Fruit fly (Drosophila melanogaster) whole organism, embryonic: ENCODE measurements around the gene GluProRS.
A peak's percentile ranks its signal among the peaks of the same experiment; 100 is the strongest.

ENCODE experiments used
- Adf1 ChIP-seq: fragments of 200-800 bp; sonication (Bioruptor generic); IDR thresholded peaks from 2 replicates; pipeline ENCODE4 v1.3.6; 2022; ENCODE audit warnings: missing biosample characterization, missing genetic modification characterization
- CG11085 ChIP-seq: fragments of 200-800 bp; sonication (Bioruptor generic); IDR thresholded peaks from 2 replicates; pipeline ENCODE4 v1.3.6; 2022; ENCODE audit warnings: missing biosample characterization, missing genetic modification characterization
- CG12236 ChIP-seq: fragments of 200-800 bp; sonication (Bioruptor generic); optimal IDR thresholded peaks from 2 replicates; lab custom pipeline; 2016; ENCODE audit warnings: missing biosample characterization, missing genetic modification characterization
- CG13296 ChIP-seq: fragments of 200-800 bp; sonication (Bioruptor generic); optimal IDR thresholded peaks from 3 replicates; lab custom pipeline; 2018; ENCODE audit warnings: missing biosample characterization, mild to moderate bottlenecking, missing genetic modification characterization
- CG14050 ChIP-seq: fragments of 200-800 bp; sonication (Bioruptor generic); IDR thresholded peaks from 3 replicates; pipeline ENCODE4 v1.3.6; 2022; ENCODE audit warnings: missing biosample characterization, missing genetic modification characterization
- CG14860 ChIP-seq: fragments of 200-800 bp; sonication (Bioruptor generic); IDR thresholded peaks from 3 replicates; pipeline ENCODE4 v1.3.6; 2022; ENCODE audit warnings: missing biosample characterization, missing genetic modification characterization; ENCODE audit not compliant: partially characterized antibody
- CG17186 ChIP-seq: fragments of 200-800 bp; sonication (Bioruptor generic); optimal IDR thresholded peaks from 3 replicates; lab custom pipeline; 2017; ENCODE audit warnings: missing biosample characterization, missing genetic modification reagents, missing genetic modification characterization
- CG17359 ChIP-seq: fragments of 200-800 bp; sonication (Bioruptor generic); optimal IDR thresholded peaks from 3 replicates; lab custom pipeline; 2018; ENCODE audit warnings: missing biosample characterization, mild to moderate bottlenecking, missing genetic modification characterization, moderate library complexity
- CG18262 ChIP-seq: fragments of 200-800 bp; optimal IDR thresholded peaks from 3 replicates; lab custom pipeline; 2019; ENCODE audit warnings: missing biosample characterization, mild to moderate bottlenecking, missing genetic modification characterization, moderate library complexity
- CG2202 ChIP-seq: fragments of 200-800 bp; sonication (Bioruptor generic); optimal IDR thresholded peaks from 2 replicates; lab custom pipeline; 2018; ENCODE audit warnings: missing biosample characterization, mild to moderate bottlenecking, missing genetic modification characterization
- CG31388 ChIP-seq: fragments of 200-800 bp; sonication (Bioruptor generic); optimal IDR thresholded peaks from 2 replicates; lab custom pipeline; 2016; ENCODE audit warnings: missing biosample characterization, missing genetic modification characterization
- CG4730 ChIP-seq: fragments of 200-800 bp; sonication (Bioruptor generic); IDR thresholded peaks from 2 replicates; pipeline ENCODE4 v1.3.6; 2022; ENCODE audit warnings: missing biosample characterization, missing genetic modification characterization
- CG6175 ChIP-seq: fragments of 200-800 bp; sonication (Bioruptor generic); IDR thresholded peaks from 3 replicates; pipeline ENCODE4 v1.3.6; 2022; ENCODE audit warnings: missing biosample characterization, missing genetic modification characterization
- CG6254 ChIP-seq: fragments of 200-800 bp; sonication (Bioruptor generic); optimal IDR thresholded peaks from 3 replicates; lab custom pipeline; 2017; ENCODE audit warnings: mild to moderate bottlenecking, missing biosample characterization, missing genetic modification reagents, missing genetic modification characterization
- CG6272 ChIP-seq: fragments of 200-800 bp; sonication (Bioruptor generic); IDR thresholded peaks from 2 replicates; pipeline ENCODE4 v1.3.6; 2022; ENCODE audit warnings: missing biosample characterization, missing genetic modification characterization
- CG8388 ChIP-seq: fragments of 200-800 bp; sonication (Bioruptor generic); optimal IDR thresholded peaks from 2 replicates; lab custom pipeline; 2019; ENCODE audit warnings: missing biosample characterization, mild to moderate bottlenecking, missing genetic modification characterization, moderate library complexity
- CG8478 ChIP-seq: fragments of >200 bp; optimal IDR thresholded peaks from 2 replicates; lab custom pipeline; 2018
- CoRest ChIP-seq: fragments of 200-800 bp; sonication (Bioruptor generic); optimal IDR thresholded peaks from 3 replicates; lab custom pipeline; 2018; ENCODE audit warnings: missing biosample characterization, mild to moderate bottlenecking, missing genetic modification characterization, moderate library complexity
- Eip74EF ChIP-seq, 2 experiments: fragments of 200-800 bp in 1 of 2; fragments of >200 bp in 1 of 2; sonication (Bioruptor generic) in 1 of 2; optimal IDR thresholded peaks; 2 replicates each; lab custom pipeline; 2017 to 2019; ENCODE audit warnings: missing biosample characterization in 2 of 2, missing genetic modification characterization in 2 of 2, mild to moderate bottlenecking in 1 of 2, moderate library complexity in 1 of 2
- Fer3 ChIP-seq: fragments of 200-800 bp; sonication (Bioruptor generic); optimal IDR thresholded peaks from 2 replicates; lab custom pipeline; 2018; ENCODE audit warnings: missing biosample characterization, mild to moderate bottlenecking, missing genetic modification characterization, moderate library complexity
- HmgD ChIP-seq: fragments of 200-800 bp; sonication (Bioruptor generic); optimal IDR thresholded peaks from 3 replicates; lab custom pipeline; 2016; ENCODE audit warnings: missing biosample characterization, missing genetic modification characterization
- Hr39 ChIP-seq: fragments of >200 bp; optimal IDR thresholded peaks from 2 replicates; lab custom pipeline; 2017
- Meics ChIP-seq: fragments of 200-800 bp; sonication (Bioruptor generic); optimal IDR thresholded peaks from 2 replicates; lab custom pipeline; 2017; ENCODE audit warnings: missing biosample characterization, mild to moderate bottlenecking, missing genetic modification characterization
- Mes4 ChIP-seq: fragments of 200-800 bp; sonication (Bioruptor generic); optimal IDR thresholded peaks from 2 replicates; lab custom pipeline; 2016; ENCODE audit warnings: missing biosample characterization, missing genetic modification characterization
- Nf-YA ChIP-seq: fragments of 200-800 bp; sonication (Bioruptor generic); IDR thresholded peaks from 2 replicates; pipeline ENCODE4 v1.3.6; 2022; ENCODE audit warnings: missing biosample characterization, missing genetic modification characterization
- Nf-YB ChIP-seq: fragments of 200-800 bp; sonication (Bioruptor generic); optimal IDR thresholded peaks from 3 replicates; lab custom pipeline; 2019; ENCODE audit warnings: missing biosample characterization, mild to moderate bottlenecking, missing genetic modification characterization, moderate library complexity
- Opbp ChIP-seq: fragments of 200-800 bp; sonication (Bioruptor generic); IDR thresholded peaks from 3 replicates; pipeline ENCODE4 v1.3.6; 2022; ENCODE audit warnings: missing biosample characterization, missing genetic modification characterization; ENCODE audit not compliant: partially characterized antibody
- aop ChIP-seq: fragments of 200-800 bp; sonication (Bioruptor generic); IDR thresholded peaks from 2 replicates; pipeline ENCODE4 v1.3.6; 2022; ENCODE audit warnings: missing biosample characterization, missing genetic modification characterization
- chif ChIP-seq, 2 experiments: fragments of 200-800 bp; sonication (Bioruptor generic); optimal IDR thresholded peaks; 3 replicates each; lab custom pipeline; 2016; ENCODE audit warnings: missing biosample characterization in 2 of 2, missing genetic modification characterization in 2 of 2
- chm ChIP-seq: fragments of 200-800 bp; sonication (Bioruptor generic); IDR thresholded peaks from 2 replicates; pipeline ENCODE4 v1.3.6; 2022; ENCODE audit warnings: missing biosample characterization, missing genetic modification characterization
- ci ChIP-seq: fragments of 200-800 bp; sonication (Bioruptor generic); IDR thresholded peaks from 3 replicates; pipeline ENCODE4 v1.3.6; 2022; ENCODE audit warnings: missing biosample characterization, missing genetic modification characterization
- crp ChIP-seq, 2 experiments: fragments of 200-800 bp; sonication (Bioruptor generic); optimal IDR thresholded peaks; 2 replicates in 1 of 2; 3 replicates in 1 of 2; lab custom pipeline; 2017; ENCODE audit warnings: missing biosample characterization in 2 of 2, missing genetic modification characterization in 2 of 2, mild to moderate bottlenecking in 1 of 2, moderate library complexity in 1 of 2
- cwo ChIP-seq: fragments of 200-800 bp; sonication (Bioruptor generic); optimal IDR thresholded peaks from 3 replicates; lab custom pipeline; 2017; ENCODE audit warnings: missing biosample characterization, missing genetic modification characterization, mild to moderate bottlenecking, moderate library complexity, missing genetic modification reagents
- dan ChIP-seq: fragments of 200-800 bp; sonication (Bioruptor generic); IDR thresholded peaks from 2 replicates; pipeline ENCODE4 v1.3.6; 2022; ENCODE audit warnings: missing biosample characterization, missing genetic modification characterization
- dimm ChIP-seq: fragments of 200-800 bp; sonication (Bioruptor generic); IDR thresholded peaks from 2 replicates; pipeline ENCODE4 v1.3.6; 2022; ENCODE audit warnings: missing biosample characterization, missing genetic modification characterization
- fd102C ChIP-seq: fragments of 200-800 bp; sonication (Bioruptor generic); optimal IDR thresholded peaks from 2 replicates; lab custom pipeline; 2018; ENCODE audit warnings: missing biosample characterization, mild to moderate bottlenecking, missing genetic modification characterization, moderate library complexity
- fru ChIP-seq: fragments of >200 bp; optimal IDR thresholded peaks from 2 replicates; lab custom pipeline; 2017
- gce ChIP-seq: fragments of 200-800 bp; sonication (Bioruptor generic); IDR thresholded peaks from 3 replicates; pipeline ENCODE4 v1.3.6; 2022; ENCODE audit warnings: missing biosample characterization, missing genetic modification characterization
- gem ChIP-seq: fragments of 200-800 bp; sonication (Bioruptor generic); optimal IDR thresholded peaks from 2 replicates; lab custom pipeline; 2019; ENCODE audit warnings: missing biosample characterization, mild to moderate bottlenecking, missing genetic modification characterization, moderate library complexity
- gt ChIP-seq: fragments of 200-800 bp; sonication (Bioruptor generic); IDR thresholded peaks from 2 replicates; pipeline ENCODE4 v1.3.6; 2022; ENCODE audit warnings: missing biosample characterization, missing genetic modification characterization
- jigr1 ChIP-seq: fragments of 200-800 bp; sonication (Bioruptor generic); IDR thresholded peaks from 3 replicates; pipeline ENCODE4 v1.3.6; 2022; ENCODE audit warnings: missing biosample characterization, missing genetic modification characterization
- mirr ChIP-seq: fragments of 200-800 bp; sonication (Bioruptor generic); optimal IDR thresholded peaks from 3 replicates; lab custom pipeline; 2018; ENCODE audit warnings: missing biosample characterization, mild to moderate bottlenecking, missing genetic modification characterization
- pfk ChIP-seq: fragments of 200-800 bp; sonication (Bioruptor generic); optimal IDR thresholded peaks from 2 replicates; lab custom pipeline; 2018; ENCODE audit warnings: missing biosample characterization, mild to moderate bottlenecking, missing genetic modification characterization, moderate library complexity
- phol ChIP-seq: fragments of 200-800 bp; sonication (Bioruptor generic); optimal IDR thresholded peaks from 3 replicates; lab custom pipeline; 2018; ENCODE audit warnings: missing biosample characterization, mild to moderate bottlenecking, missing genetic modification characterization, moderate library complexity
- pita ChIP-seq: fragments of 200-800 bp; sonication (Bioruptor generic); optimal IDR thresholded peaks from 2 replicates; lab custom pipeline; 2017; ENCODE audit warnings: missing biosample characterization, mild to moderate bottlenecking, missing genetic modification characterization
- seq ChIP-seq: fragments of 200-800 bp; sonication (Bioruptor generic); IDR thresholded peaks from 2 replicates; pipeline ENCODE4 v1.3.6; 2022; ENCODE audit warnings: missing biosample characterization, missing genetic modification characterization
- sim ChIP-seq: fragments of 200-800 bp; sonication (Bioruptor generic); IDR thresholded peaks from 2 replicates; pipeline ENCODE4 v1.3.6; 2022; ENCODE audit warnings: missing biosample characterization, missing genetic modification characterization
- slbo ChIP-seq: fragments of 200-800 bp; sonication (Bioruptor generic); IDR thresholded peaks from 2 replicates; pipeline ENCODE4 v1.3.6; 2022; ENCODE audit warnings: missing biosample characterization, missing genetic modification characterization
- vvl ChIP-seq: fragments of 200-800 bp; sonication (Bioruptor generic); IDR thresholded peaks from 2 replicates; pipeline ENCODE4 v1.3.6; 2022; ENCODE audit warnings: missing biosample characterization, missing genetic modification characterization
- wdn ChIP-seq: fragments of 200-800 bp; sonication (Bioruptor generic); IDR thresholded peaks from 2 replicates; pipeline ENCODE4 v1.3.6; 2022; ENCODE audit warnings: missing biosample characterization, missing genetic modification characterization
- zen2 ChIP-seq: fragments of 200-800 bp; sonication (Bioruptor generic); IDR thresholded peaks from 3 replicates; pipeline ENCODE4 v1.3.6; 2022; ENCODE audit warnings: missing biosample characterization, missing genetic modification characterization; ENCODE audit not compliant: partially characterized antibody

GluProRS gene

dm6 chr3R:23986479-23986930 lies 28.3 kb upstream of the GluProRS start, which contains the start of the genes CG13603 and CG5902 (continued):
- TF ChIP-seq HmgD (peak; percentile 60), pfk (GFP tag; lab: Kevin White, UChicago) (no peak), slbo (GFP tag; lab: Robert Waterston, UW) (peak; percentile 59; the same call in 1 of the 2 replicates), chif (GFP tag; optimal IDR thresholded peaks at IDR 0.05; lab: Kevin White, UChicago) (peak in 1 of 2 experiments; percentile 35), wdn (GFP tag; lab: Robert Waterston, UW) (no peak), CG17186 (GFP tag; lab: Kevin White, UChicago) (peak; percentile 96), Nf-YB (no peak), pita (no peak), CG6272 (GFP tag; lab: Robert Waterston, UW) (0 out of 2 replicates have a peak, but pooled peaks have one; percentile 46), chm (GFP tag; lab: Robert Waterston, UW) (0 out of 2 replicates have a peak, but pooled peaks have one; percentile 43), CG31388 (GFP tag; lab: Kevin White, UChicago) (no peak), CG17359 (tag; lab: Kevin White, UChicago) (peak; percentile 36), fd102C (no peak), gem (tag; lab: Kevin White, UChicago) (no peak), gce (GFP tag; lab: Robert Waterston, UW) (0 out of 3 replicates have a peak, but pooled peaks have one; percentile 9), dimm (GFP tag; lab: Robert Waterston, UW) (no peak), CG2202 (peak; percentile 10), aop (GFP tag; lab: Robert Waterston, UW) (no peak), Mes4 (GFP tag; lab: Kevin White, UChicago) (peak; percentile 3), jigr1 (GFP tag; lab: Robert Waterston, UW) (no peak), seq (no peak), dan (GFP tag; lab: Robert Waterston, UW) (no peak), Hr39 (no peak), CG12236 (GFP tag; lab: Kevin White, UChicago) (peak; percentile 29), Meics (GFP tag; lab: Kevin White, UChicago) (no peak), CG11085 (no peak), ci (GFP tag; lab: Robert Waterston, UW) (peak; percentile 71; the same call in 1 of the 3 replicates), sim (no peak), Fer3 (tag; lab: Kevin White, UChicago) (no peak), CG13296 (GFP tag; lab: Kevin White, UChicago) (no peak), CG6254 (GFP tag; lab: Kevin White, UChicago) (peak; percentile 47), Nf-YA (GFP tag; lab: Robert Waterston, UW) (no peak), fru (lab: Kevin White, UChicago) (no peak), Adf1 (GFP tag; lab: Robert Waterston, UW) (no peak; the same call in 1 of the 2 replicates), phol (tag; lab: Kevin White, UChicago) (peak; percentile 69), CG4730 (GFP tag; lab: Robert Waterston, UW) (no peak), vvl (GFP tag; lab: Robert Waterston, UW) (peak; percentile 65; the same call in 1 of the 2 replicates), CoRest (tag; lab: Kevin White, UChicago) (no peak), mirr (GFP tag; lab: Kevin White, UChicago) (no peak), CG8388 (GFP tag; lab: Kevin White, UChicago) (no peak), Eip74EF (GFP tag; optimal IDR thresholded peaks at IDR 0.05; lab: Kevin White, UChicago) (no peak), zen2 (GFP tag; lab: Robert Waterston, UW) (peak; percentile 77), CG14860 (GFP tag; lab: Robert Waterston, UW) (peak; percentile 65), CG8478 (lab: Kevin White, UChicago) (no peak), Opbp (GFP tag; lab: Robert Waterston, UW) (peak; percentile 88), CG18262 (tag; lab: Kevin White, UChicago) (peak; percentile 16), crp (GFP tag; optimal IDR thresholded peaks at IDR 0.05; lab: Kevin White, UChicago) (peak in 1 of 2 experiments; percentile 8), cwo (no peak), gt (GFP tag; lab: Robert Waterston, UW) (no peak), CG6175 (GFP tag; lab: Robert Waterston, UW) (no peak), CG14050 (GFP tag; lab: Robert Waterston, UW) (no peak)
